Worm (Caenorhabditis elegans): Measurements from ENCODE around the gene str-71.

ce11 chrV:15471029-15471428 is 12.0 kb upstream of the str-71 start, which contains the start of gene dpf-1:
- TF ChIP-seq W03F9.2 (tag; optimal IDR thresholded peaks at IDR 0.05) (no peak), him-1 (tag; optimal IDR thresholded peaks at IDR 0.05) (no peak)

All from whole organism, L4/young adult.